Worm (Caenorhabditis elegans) whole organism, L4/young adult: ENCODE measurements around the gene F22B7.1.

Source experiments
- W03F9.2 ChIP-seq: fragments of 150-350 bp; optimal IDR thresholded peaks from 2 replicates; lab custom pipeline; 2014; ENCODE audit warnings: missing biosample characterization, missing genetic modification characterization
- dao-5 ChIP-seq: sonication (generic microtip); optimal IDR thresholded peaks from 2 replicates; lab custom pipeline; 2016; ENCODE audit warnings: missing genotype, missing genetic modification characterization, moderate library complexity, missing compliant biosample characterization
- him-1 ChIP-seq: sonication (generic microtip); optimal IDR thresholded peaks from 2 replicates; lab custom pipeline; 2016; ENCODE audit warnings: missing genotype, missing genetic modification reagents, missing genetic modification characterization, missing compliant biosample characterization

ce11 chrIII:8630833-8631232 lies 34.3 kb upstream of the F22B7.1 start, which contains the start of gene dnj-10:
- no peak for TF ChIP-seq him-1 (tag; lab: Kevin White, UChicago)
- TF ChIP-seq W03F9.2 (tag; lab: Kevin White, UChicago): peak; percentile 81
- TF ChIP-seq dao-5 (tag; lab: Kevin White, UChicago): no peak
